Fruit fly (Drosophila melanogaster): Measurements from ENCODE around the gene CG6321.

CG6321 gene

DNA sequence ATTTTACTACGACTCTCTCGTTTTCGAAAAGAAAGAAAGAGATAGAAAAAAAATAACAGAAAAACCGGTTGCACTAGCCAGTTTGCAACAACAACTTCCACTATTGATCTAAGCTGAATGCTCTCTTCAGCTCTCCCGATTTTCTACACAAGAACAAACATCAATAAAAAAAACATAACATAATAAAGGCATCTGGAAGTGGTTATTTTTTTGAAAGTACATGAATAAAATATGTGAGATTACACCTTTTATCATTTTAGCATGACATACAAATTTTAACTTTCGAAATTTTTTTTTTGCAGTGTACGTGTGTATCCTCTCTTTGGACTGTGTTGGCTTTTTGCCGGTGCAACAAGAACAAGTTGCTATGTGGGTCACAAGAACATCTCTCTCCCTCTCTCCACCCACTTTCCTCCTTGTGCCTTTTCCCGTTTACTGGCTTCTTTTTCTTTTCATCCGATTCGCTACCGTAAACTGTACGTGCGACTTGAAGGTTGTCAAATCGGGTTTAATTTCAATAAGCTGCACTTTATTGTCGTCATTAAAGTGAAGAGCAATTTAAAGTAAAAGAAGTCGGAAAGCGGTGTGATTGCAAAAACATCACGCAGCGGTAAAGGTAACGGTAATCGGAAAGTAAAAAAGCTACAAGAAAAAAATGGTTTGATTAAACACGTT lies 23.7 kb upstream of the CG6321 start (continued):
- TF ChIP-seq CG13287 (GFP tag; IDR thresholded peaks at IDR 0.05; ENCODE audit: partially characterized antibody) (no peak), Elba2 (GFP tag; optimal IDR thresholded peaks at IDR 0.05) (peak; percentile 82), exex (tag; optimal IDR thresholded peaks at IDR 0.05) (peak; percentile 22), Hr78 (GFP tag; optimal IDR thresholded peaks at IDR 0.05) (peak in 1 of 2 experiments; percentile 91), stc (GFP tag; IDR thresholded peaks at IDR 0.05) (peak; percentile 95), E2f2 (GFP tag; IDR thresholded peaks at IDR 0.05) (peak; percentile 80), sens (GFP tag) (peak; percentile 100), CG30403 (GFP tag; optimal IDR thresholded peaks at IDR 0.05) (peak; percentile 96), Tbp (GFP tag; optimal IDR thresholded peaks at IDR 0.05) (no peak), Gsc (GFP tag; IDR thresholded peaks at IDR 0.05) (peak; percentile 74), fu2 (GFP tag; optimal IDR thresholded peaks at IDR 0.05) (peak; percentile 91), jing (GFP tag; optimal IDR thresholded peaks at IDR 0.05) (peak; percentile 93), CG13424 (tag; optimal IDR thresholded peaks at IDR 0.05) (peak; percentile 97), CG2202 (tag; optimal IDR thresholded peaks at IDR 0.05) (peak; percentile 98), pho (GFP tag; optimal IDR thresholded peaks at IDR 0.05) (peak; percentile 90), CG10209 (GFP tag; optimal IDR thresholded peaks at IDR 0.05) (peak; percentile 96), row (GFP tag; IDR thresholded peaks at IDR 0.05) (peak; percentile 97), sens-2 (GFP tag; IDR thresholded peaks at IDR 0.05) (peak; percentile 97), Meics (GFP tag; optimal IDR thresholded peaks at IDR 0.05) (peak; percentile 89), Doc3 (GFP tag; IDR thresholded peaks at IDR 0.05; ENCODE audit: partially characterized antibody) (no peak), CG15514 (GFP tag; optimal IDR thresholded peaks at IDR 0.05) (peak; percentile 83), D19B (GFP tag; optimal IDR thresholded peaks at IDR 0.05) (peak; percentile 66), CG1602 (GFP tag; optimal IDR thresholded peaks at IDR 0.05) (peak; percentile 97), CG6175 (GFP tag; IDR thresholded peaks at IDR 0.05) (peak; percentile 75; the same call in 2 of the 3 replicates), Sin3A (optimal IDR thresholded peaks at IDR 0.05) (no peak), Mad (GFP tag; optimal IDR thresholded peaks at IDR 0.05) (peak; percentile 86), CG12071 (GFP tag; optimal IDR thresholded peaks at IDR 0.05) (peak; percentile 94), CG2116 (GFP tag; optimal IDR thresholded peaks at IDR 0.05) (peak; percentile 84), fd96Cb (tag; optimal IDR thresholded peaks at IDR 0.05) (peak; percentile 97), bcd (GFP tag; optimal IDR thresholded peaks at IDR 0.05) (peak; percentile 95), prd (optimal IDR thresholded peaks at IDR 0.05) (no peak), prd (GFP tag; IDR thresholded peaks at IDR 0.05) (peak; percentile 98), eve (GFP tag; optimal IDR thresholded peaks at IDR 0.05) (peak in 1 of 2 experiments; percentile 72), Fer1 (GFP tag; optimal IDR thresholded peaks at IDR 0.05) (peak; percentile 94), chinmo (GFP tag; IDR thresholded peaks at IDR 0.05; ENCODE audit: partially characterized antibody) (peak; percentile 73; the same call in 1 of the 4 replicates), B-H1 (GFP tag; IDR thresholded peaks at IDR 0.05) (peak; percentile 95), ara (GFP tag; IDR thresholded peaks at IDR 0.05) (peak; percentile 97), CG17186 (GFP tag; optimal IDR thresholded peaks at IDR 0.05) (peak; percentile 82), CG3838 (GFP tag; optimal IDR thresholded peaks at IDR 0.05) (peak; percentile 92), so (GFP tag; IDR thresholded peaks at IDR 0.05) (peak; percentile 97), slou (GFP tag; optimal IDR thresholded peaks at IDR 0.05) (peak; percentile 87), Dfd (GFP tag; optimal IDR thresholded peaks at IDR 0.05) (no peak), BtbVII (GFP tag; optimal IDR thresholded peaks at IDR 0.05) (peak; percentile 81), en (GFP tag; optimal IDR thresholded peaks at IDR 0.05) (peak; percentile 94), ro (GFP tag; IDR thresholded peaks at IDR 0.05) (peak; percentile 86), HHEX (GFP tag; optimal IDR thresholded peaks at IDR 0.05) (peak; percentile 94), ttk (GFP tag; IDR thresholded peaks at IDR 0.05) (peak; percentile 97), CG7786 (GFP tag; optimal IDR thresholded peaks at IDR 0.05) (peak; percentile 94), Hr3 (GFP tag; optimal IDR thresholded peaks at IDR 0.05) (peak; percentile 94), Xbp1 (GFP tag; optimal IDR thresholded peaks at IDR 0.05) (peak; percentile 97), CG14667 (GFP tag; IDR thresholded peaks at IDR 0.05) (peak; percentile 92)

All from whole organism, embryonic.